Fruit fly (Drosophila melanogaster) whole organism, embryonic: ENCODE measurements around the gene Hrb98DE.
A peak's percentile ranks its signal among the peaks of the same experiment; 100 is the strongest.

ENCODE experiments used
- Blimp-1 ChIP-seq: fragments of 200-800 bp; sonication (Bioruptor generic); optimal IDR thresholded peaks from 3 replicates; lab custom pipeline; 2018; ENCODE audit warnings: missing biosample characterization, missing genetic modification characterization, mild to moderate bottlenecking, moderate library complexity, missing genetic modification reagents
- CG10147 ChIP-seq: fragments of 200-800 bp; sonication (Bioruptor generic); optimal IDR thresholded peaks from 2 replicates; lab custom pipeline; 2019; ENCODE audit warnings: missing biosample characterization, mild to moderate bottlenecking, missing genetic modification characterization, moderate library complexity
- CG10543 ChIP-seq: fragments of 200-800 bp; sonication (Bioruptor generic); optimal IDR thresholded peaks from 3 replicates; lab custom pipeline; 2017; ENCODE audit warnings: missing biosample characterization, mild to moderate bottlenecking, missing genetic modification characterization, moderate library complexity
- CG12155 ChIP-seq: fragments of 200-800 bp; sonication (Bioruptor generic); optimal IDR thresholded peaks from 3 replicates; lab custom pipeline; 2016; ENCODE audit warnings: missing biosample characterization, missing genetic modification characterization
- CG12299 ChIP-seq: fragments of 200-800 bp; sonication (Bioruptor generic); optimal IDR thresholded peaks from 2 replicates; lab custom pipeline; 2018; ENCODE audit warnings: missing biosample characterization, mild to moderate bottlenecking, missing genetic modification characterization
- CG12744 ChIP-seq: fragments of 200-800 bp; sonication (Bioruptor generic); optimal IDR thresholded peaks from 2 replicates; lab custom pipeline; 2016; ENCODE audit warnings: missing biosample characterization, missing genetic modification characterization
- CG13123 ChIP-seq: fragments of 200-800 bp; sonication (Bioruptor generic); optimal IDR thresholded peaks from 2 replicates; lab custom pipeline; 2016; ENCODE audit warnings: missing biosample characterization, missing genetic modification characterization
- CG13624 ChIP-seq: fragments of 200-800 bp; sonication (Bioruptor generic); optimal IDR thresholded peaks from 2 replicates; lab custom pipeline; 2016; ENCODE audit warnings: missing biosample characterization, missing genetic modification characterization
- CG13894 ChIP-seq: fragments of 200-800 bp; sonication (Bioruptor generic); optimal IDR thresholded peaks from 3 replicates; lab custom pipeline; 2018; ENCODE audit warnings: missing biosample characterization, mild to moderate bottlenecking, missing genetic modification characterization, moderate library complexity
- CG15601 ChIP-seq: fragments of 200-800 bp; sonication (Bioruptor generic); optimal IDR thresholded peaks from 3 replicates; lab custom pipeline; 2019; ENCODE audit warnings: missing biosample characterization, mild to moderate bottlenecking, missing genetic modification characterization, moderate library complexity
- CG17359 ChIP-seq: fragments of 200-800 bp; sonication (Bioruptor generic); optimal IDR thresholded peaks from 3 replicates; lab custom pipeline; 2018; ENCODE audit warnings: missing biosample characterization, mild to moderate bottlenecking, missing genetic modification characterization, moderate library complexity
- CG18011 ChIP-seq: fragments of 200-800 bp; sonication (Bioruptor generic); optimal IDR thresholded peaks from 2 replicates; lab custom pipeline; 2017; ENCODE audit warnings: missing biosample characterization, missing genetic modification characterization, mild to moderate bottlenecking, moderate library complexity, missing genotype
- CG2875 ChIP-seq: fragments of 200-800 bp; sonication (Bioruptor generic); optimal IDR thresholded peaks from 2 replicates; lab custom pipeline; 2017; ENCODE audit warnings: missing biosample characterization, mild to moderate bottlenecking, missing genetic modification characterization, missing genetic modification reagents
- CG3065 ChIP-seq: fragments of 200-800 bp; sonication (Bioruptor generic); optimal IDR thresholded peaks from 2 replicates; lab custom pipeline; 2016; ENCODE audit warnings: missing biosample characterization, missing genetic modification characterization
- CG3847 ChIP-seq: fragments of 200-800 bp; sonication (Bioruptor generic); IDR thresholded peaks from 2 replicates; pipeline ENCODE4 v1.3.6; 2022; ENCODE audit warnings: missing biosample characterization, missing genetic modification characterization
- CG4854 ChIP-seq: fragments of 200-800 bp; sonication (Bioruptor generic); optimal IDR thresholded peaks from 2 replicates; lab custom pipeline; 2016; ENCODE audit warnings: missing biosample characterization, missing genetic modification characterization, inconsistent platforms
- CG6683 ChIP-seq: fragments of 200-800 bp; sonication (Bioruptor generic); optimal IDR thresholded peaks from 2 replicates; lab custom pipeline; 2017; ENCODE audit warnings: missing biosample characterization, mild to moderate bottlenecking, missing genetic modification characterization, missing genetic modification reagents
- CG7271 ChIP-seq: fragments of 200-800 bp; sonication (Bioruptor generic); optimal IDR thresholded peaks from 2 replicates; lab custom pipeline; 2018; ENCODE audit warnings: missing biosample characterization, mild to moderate bottlenecking, missing genetic modification characterization, moderate library complexity
- CG9727 ChIP-seq: fragments of 200-800 bp; sonication (Bioruptor generic); optimal IDR thresholded peaks from 3 replicates; lab custom pipeline; 2017; ENCODE audit warnings: missing biosample characterization, mild to moderate bottlenecking, missing genetic modification characterization
- CTCF ChIP-seq: fragments of 200-800 bp; sonication (Bioruptor generic); optimal IDR thresholded peaks from 2 replicates; lab custom pipeline; 2017; ENCODE audit warnings: missing biosample characterization, mild to moderate bottlenecking, missing genetic modification characterization, moderate library complexity
- ERR ChIP-seq: fragments of 200-800 bp; sonication (Bioruptor generic); optimal IDR thresholded peaks from 2 replicates; lab custom pipeline; 2016; ENCODE audit warnings: missing biosample characterization, missing genetic modification characterization
- Eip74EF ChIP-seq, 2 experiments: fragments of 200-800 bp in 1 of 2; fragments of >200 bp in 1 of 2; sonication (Bioruptor generic) in 1 of 2; optimal IDR thresholded peaks; 2 replicates each; lab custom pipeline; 2017 to 2019; ENCODE audit warnings: missing biosample characterization in 2 of 2, missing genetic modification characterization in 2 of 2, mild to moderate bottlenecking in 1 of 2, moderate library complexity in 1 of 2
- Fer1 ChIP-seq: fragments of 200-800 bp; sonication (Bioruptor generic); optimal IDR thresholded peaks from 2 replicates; lab custom pipeline; 2017; ENCODE audit warnings: missing biosample characterization, mild to moderate bottlenecking, missing genetic modification characterization
- H15 ChIP-seq: fragments of 200-800 bp; sonication (Bioruptor generic); IDR thresholded peaks from 3 replicates; pipeline ENCODE4 v1.3.6; 2022; ENCODE audit warnings: missing biosample characterization, missing genetic modification characterization
- HLH3B ChIP-seq: fragments of 200-800 bp; sonication (Bioruptor generic); IDR thresholded peaks from 2 replicates; pipeline ENCODE4 v1.3.6; 2022; ENCODE audit warnings: missing biosample characterization, missing genetic modification characterization
- Kr ChIP-seq: fragments of 200-800 bp; sonication (Bioruptor generic); optimal IDR thresholded peaks from 2 replicates; lab custom pipeline; 2017; ENCODE audit warnings: missing biosample characterization, mild to moderate bottlenecking, missing genetic modification characterization
- Meics ChIP-seq: fragments of 200-800 bp; sonication (Bioruptor generic); optimal IDR thresholded peaks from 2 replicates; lab custom pipeline; 2017; ENCODE audit warnings: missing biosample characterization, mild to moderate bottlenecking, missing genetic modification characterization
- NC2α ChIP-seq: fragments of 200-800 bp; sonication (Bioruptor generic); optimal IDR thresholded peaks from 2 replicates; lab custom pipeline; 2016; ENCODE audit warnings: missing biosample characterization, missing genetic modification characterization
- PHDP ChIP-seq: fragments of 200-800 bp; sonication (Bioruptor generic); optimal IDR thresholded peaks from 3 replicates; lab custom pipeline; 2018; ENCODE audit warnings: missing biosample characterization, mild to moderate bottlenecking, missing genetic modification characterization, moderate library complexity
- Pdp1 ChIP-seq, 2 experiments: fragments of 200-800 bp; sonication (Bioruptor generic); optimal IDR thresholded peaks; 3 replicates each; lab custom pipeline; 2016; ENCODE audit warnings: missing biosample characterization in 2 of 2, missing genetic modification characterization in 2 of 2, mild to moderate bottlenecking in 1 of 2, moderate library complexity in 1 of 2
- Ptx1 ChIP-seq: fragments of 200-800 bp; sonication (Bioruptor generic); IDR thresholded peaks from 2 replicates; pipeline ENCODE4 v1.3.6; 2022; ENCODE audit warnings: missing biosample characterization, missing genetic modification characterization
- Sry-β ChIP-seq: fragments of 200-800 bp; sonication (Bioruptor generic); optimal IDR thresholded peaks from 2 replicates; lab custom pipeline; 2018; ENCODE audit warnings: missing biosample characterization, mild to moderate bottlenecking, missing genetic modification characterization, moderate library complexity
- ash1 ChIP-seq: fragments of 200-800 bp; sonication (Bioruptor generic); optimal IDR thresholded peaks from 2 replicates; lab custom pipeline; 2018; ENCODE audit warnings: missing biosample characterization, mild to moderate bottlenecking, missing genetic modification characterization
- bab2 ChIP-seq: fragments of 200-800 bp; sonication (Bioruptor generic); optimal IDR thresholded peaks from 2 replicates; lab custom pipeline; 2016; ENCODE audit warnings: missing biosample characterization, missing genetic modification characterization
- bcd ChIP-seq: fragments of 200-800 bp; sonication (Bioruptor generic); optimal IDR thresholded peaks from 2 replicates; lab custom pipeline; 2017; ENCODE audit warnings: missing biosample characterization, mild to moderate bottlenecking, missing genetic modification characterization
- bsh ChIP-seq, 2 experiments: fragments of 200-800 bp; sonication (Bioruptor generic); optimal IDR thresholded peaks; 2 replicates each; lab custom pipeline; 2017 to 2018; ENCODE audit warnings: mild to moderate bottlenecking in 2 of 2, missing biosample characterization in 2 of 2, missing genetic modification characterization in 2 of 2, moderate library complexity in 1 of 2
- chm ChIP-seq: fragments of 200-800 bp; sonication (Bioruptor generic); IDR thresholded peaks from 2 replicates; pipeline ENCODE4 v1.3.6; 2022; ENCODE audit warnings: missing biosample characterization, missing genetic modification characterization
- dmrt11E ChIP-seq: fragments of 200-800 bp; sonication (Bioruptor generic); optimal IDR thresholded peaks from 3 replicates; lab custom pipeline; 2018; ENCODE audit warnings: missing biosample characterization, mild to moderate bottlenecking, missing genetic modification characterization, moderate library complexity
- ems ChIP-seq: fragments of 200-800 bp; sonication (Bioruptor generic); optimal IDR thresholded peaks from 3 replicates; lab custom pipeline; 2016; ENCODE audit warnings: missing biosample characterization, missing genetic modification characterization
- en ChIP-seq: fragments of 200-800 bp; sonication (Bioruptor generic); optimal IDR thresholded peaks from 2 replicates; lab custom pipeline; 2016; ENCODE audit warnings: missing biosample characterization, missing genetic modification characterization
- gem ChIP-seq: fragments of 200-800 bp; sonication (Bioruptor generic); optimal IDR thresholded peaks from 2 replicates; lab custom pipeline; 2019; ENCODE audit warnings: missing biosample characterization, mild to moderate bottlenecking, missing genetic modification characterization, moderate library complexity
- her ChIP-seq: fragments of 200-800 bp; sonication (Bioruptor generic); optimal IDR thresholded peaks from 2 replicates; lab custom pipeline; 2016; ENCODE audit warnings: missing biosample characterization, missing genetic modification characterization
- hkb ChIP-seq, 2 experiments: fragments of 200-800 bp in 1 of 2; fragments of >200 bp in 1 of 2; sonication (Bioruptor generic) in 1 of 2; IDR thresholded peaks in 1 of 2; optimal IDR thresholded peaks in 1 of 2; 2 replicates each; pipeline versions ENCODE4 v1.3.6 to Lab custom; 2017 to 2022; ENCODE audit warnings: missing biosample characterization in 1 of 2, missing genetic modification characterization in 1 of 2
- odd ChIP-seq: fragments of 200-800 bp; sonication (Bioruptor generic); optimal IDR thresholded peaks from 2 replicates; lab custom pipeline; 2017; ENCODE audit warnings: missing biosample characterization, mild to moderate bottlenecking, missing genetic modification characterization
- pho ChIP-seq: fragments of 200-800 bp; sonication (Bioruptor generic); optimal IDR thresholded peaks from 2 replicates; lab custom pipeline; 2016; ENCODE audit warnings: missing biosample characterization, missing genetic modification characterization
- sob ChIP-seq: fragments of 200-800 bp; sonication (Bioruptor generic); IDR thresholded peaks from 2 replicates; pipeline ENCODE4 v1.3.6; 2022; ENCODE audit warnings: missing biosample characterization, missing genetic modification characterization
- stc ChIP-seq: fragments of 200-800 bp; sonication (Bioruptor generic); IDR thresholded peaks from 2 replicates; pipeline ENCODE4 v1.3.6; 2022; ENCODE audit warnings: missing biosample characterization, missing genetic modification characterization
- tio ChIP-seq: fragments of 200-800 bp; sonication (Bioruptor generic); optimal IDR thresholded peaks from 2 replicates; lab custom pipeline; 2017; ENCODE audit warnings: missing biosample characterization, missing genetic modification characterization, inconsistent platforms
- wor ChIP-seq: fragments of 200-800 bp; sonication (Bioruptor generic); IDR thresholded peaks from 2 replicates; pipeline ENCODE4 v1.3.6; 2022; ENCODE audit warnings: missing biosample characterization, missing genetic modification characterization
- zfh1 ChIP-seq: fragments of 200-800 bp; sonication (Bioruptor generic); IDR thresholded peaks from 3 replicates; pipeline ENCODE4 v1.3.6; 2022; ENCODE audit warnings: missing biosample characterization, missing genetic modification characterization

Gene Hrb98DE

DNA sequence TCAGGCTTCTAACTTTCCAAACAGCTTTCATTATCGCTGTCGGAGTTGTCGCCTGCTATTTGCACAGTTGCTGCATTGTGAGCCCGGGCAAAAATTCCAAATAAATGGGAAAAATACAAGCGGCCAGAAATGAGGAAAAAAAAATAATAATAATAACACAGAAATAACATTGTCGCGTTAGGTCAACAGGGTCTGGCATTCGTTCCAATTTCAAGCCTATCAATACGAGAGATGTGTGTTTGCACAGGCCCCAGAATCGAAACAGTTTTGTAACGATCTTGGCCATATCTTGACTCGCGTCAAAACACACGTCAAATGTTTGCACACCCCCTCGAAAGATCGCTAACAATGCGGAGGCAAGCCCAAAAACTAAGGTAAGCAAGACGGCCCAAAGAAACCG is 43.2 kb upstream of the Hrb98DE start (continued):
- TF ChIP-seq tio (GFP tag; lab: Kevin White, UChicago) (no peak), CG13624 (GFP tag; lab: Kevin White, UChicago) (peak; percentile 1), bab2 (peak; percentile 27), CG10543 (GFP tag; lab: Kevin White, UChicago) (peak; percentile 61), CG4854 (peak; percentile 11), en (GFP tag; lab: Kevin White, UChicago) (no peak), gem (peak; percentile 35), CG12155 (GFP tag; lab: Kevin White, UChicago) (no peak), hkb (optimal IDR thresholded peaks at IDR 0.05; lab: Kevin White, UChicago) (no peak), hkb (GFP tag; IDR thresholded peaks at IDR 0.05; lab: Robert Waterston, UW) (peak; percentile 49; the same call in 1 of the 2 replicates), CG18011 (no peak), CG3847 (no peak), Eip74EF (GFP tag; optimal IDR thresholded peaks at IDR 0.05; lab: Kevin White, UChicago) (no peak), wor (GFP tag; lab: Robert Waterston, UW) (no peak), her (GFP tag; lab: Kevin White, UChicago) (peak; percentile 5), bcd (GFP tag; lab: Kevin White, UChicago) (peak; percentile 34), NC2α (GFP tag; lab: Kevin White, UChicago) (no peak), ERR (GFP tag; lab: Kevin White, UChicago) (peak; percentile 8), Fer1 (GFP tag; lab: Kevin White, UChicago) (peak; percentile 66), Kr (GFP tag; lab: Kevin White, UChicago) (no peak), CG7271 (peak; percentile 3), stc (GFP tag; lab: Robert Waterston, UW) (peak; percentile 36; the same call in 1 of the 2 replicates), CG12299 (peak; percentile 9), Blimp-1 (peak; percentile 38), CG6683 (GFP tag; lab: Kevin White, UChicago) (peak; percentile 29), CG13123 (GFP tag; lab: Kevin White, UChicago) (peak; percentile 42), bsh (GFP tag; optimal IDR thresholded peaks at IDR 0.05; lab: Kevin White, UChicago) (peak in 1 of 2 experiments; percentile 44), CG15601 (tag; lab: Kevin White, UChicago) (peak; percentile 7), Meics (peak; percentile 62), Sry-β (no peak), odd (GFP tag; lab: Kevin White, UChicago) (peak; percentile 50), CG13894 (tag; lab: Kevin White, UChicago) (peak; percentile 7), CG12744 (GFP tag; lab: Kevin White, UChicago) (peak; percentile 28), dmrt11E (no peak), CG2875 (peak; percentile 49), CG9727 (GFP tag; lab: Kevin White, UChicago) (peak; percentile 40), ems (no peak), CG10147 (peak; percentile 50), ash1 (no peak), pho (GFP tag; lab: Kevin White, UChicago) (peak; percentile 24), CG3065 (GFP tag; lab: Kevin White, UChicago) (no peak), Pdp1 (GFP tag; optimal IDR thresholded peaks at IDR 0.05; lab: Kevin White, UChicago) (peak in 1 of 2 experiments; percentile 15), sob (GFP tag; lab: Robert Waterston, UW) (peak; percentile 61; the same call in 1 of the 2 replicates), zfh1 (GFP tag; lab: Robert Waterston, UW) (0 out of 3 replicates have a peak, but pooled peaks have one; percentile 41), H15 (GFP tag; lab: Robert Waterston, UW) (0 out of 3 replicates have a peak, but pooled peaks have one; percentile 34), Ptx1 (no peak), PHDP (peak; percentile 30), HLH3B (GFP tag; lab: Robert Waterston, UW) (peak; percentile 14; the same call in 1 of the 2 replicates), chm (GFP tag; lab: Robert Waterston, UW) (peak; percentile 60; the same call in 1 of the 2 replicates), CG17359 (tag; lab: Kevin White, UChicago) (peak; percentile 39), CTCF (no peak)
